Worm (Caenorhabditis elegans) whole organism, young adult: ENCODE data around the gene paqr-1.

Experiments
- K12H6.12 ChIP-seq: fragments of 200-800 bp; sonication (Bioruptor generic); optimal IDR thresholded peaks from 2 replicates; lab custom pipeline; 2018; ENCODE audit warnings: mild to moderate bottlenecking, missing genetic modification characterization, missing compliant biosample characterization
- T26A5.8 ChIP-seq: sonication (generic microtip); optimal IDR thresholded peaks from 2 replicates; lab custom pipeline; 2016; ENCODE audit warnings: missing genetic modification characterization, missing compliant biosample characterization
- Y67H2A.10 ChIP-seq: fragments of 200-800 bp; sonication (Bioruptor generic); conservative IDR thresholded peaks from 2 replicates; pipeline ENCODE4 v1.3.6; 2022; ENCODE audit warnings: missing genetic modification reagents, missing genetic modification characterization, missing compliant biosample characterization
- ZK185.1 ChIP-seq: sonication (generic microtip); optimal IDR thresholded peaks from 2 replicates; lab custom pipeline; 2016; ENCODE audit warnings: mild to moderate bottlenecking, missing genetic modification characterization, missing compliant biosample characterization; ENCODE audit not compliant: poor library complexity, severe bottlenecking
- ccch-3 ChIP-seq: fragments of 200-800 bp; sonication (Bioruptor generic); optimal IDR thresholded peaks from 2 replicates; lab custom pipeline; 2018; ENCODE audit warnings: mild to moderate bottlenecking, missing genetic modification characterization, missing compliant biosample characterization
- cebp-1 ChIP-seq, 2 experiments: fragments of 200-800 bp in 1 of 2; sonication (Bioruptor generic) in 1 of 2; sonication (generic microtip) in 1 of 2; IDR thresholded peaks in 1 of 2; optimal IDR thresholded peaks in 1 of 2; 2 replicates each; pipeline versions ENCODE4 v1.3.6 to Lab custom; 2017 to 2022; ENCODE audit warnings: missing compliant biosample characterization in 2 of 2, missing genetic modification characterization in 2 of 2, mild to moderate bottlenecking in 1 of 2, missing genetic modification reagents in 1 of 2, moderate library complexity in 1 of 2
- egl-44 ChIP-seq: fragments of 200-800 bp; sonication (Bioruptor generic); IDR thresholded peaks from 2 replicates; pipeline ENCODE4 v1.3.6; 2022; ENCODE audit warnings: missing genetic modification reagents, missing genetic modification characterization, missing compliant biosample characterization
- let-526 ChIP-seq: fragments of 200-800 bp; sonication (Bioruptor generic); IDR thresholded peaks from 2 replicates; pipeline ENCODE4 v1.3.6; 2022; ENCODE audit warnings: missing genetic modification reagents, missing genetic modification characterization, missing compliant biosample characterization
- madf-3 ChIP-seq: fragments of 200-800 bp; sonication (Bioruptor generic); IDR thresholded peaks from 2 replicates; pipeline ENCODE4 v1.3.6; 2022; ENCODE audit warnings: missing genetic modification reagents, missing genetic modification characterization, missing compliant biosample characterization
- nfya-1 ChIP-seq: sonication (generic microtip); optimal IDR thresholded peaks from 2 replicates; lab custom pipeline; 2017; ENCODE audit warnings: antibody characterized with exemption, missing compliant biosample characterization, missing genetic modification characterization, borderline replicate concordance; ENCODE audit not compliant: insufficient read depth
- rcor-1 ChIP-seq: fragments of 200-800 bp; sonication (Bioruptor generic); IDR thresholded peaks from 2 replicates; pipeline ENCODE4 v1.3.6; 2022; ENCODE audit warnings: missing genetic modification reagents, missing genetic modification characterization, missing compliant biosample characterization
- snpc-4 ChIP-seq, 5 experiments: fragments of 150-350 bp in 1 of 5; sonication (generic microtip) in 4 of 5; optimal IDR thresholded peaks; 2 replicates each; lab custom pipeline; 2014 to 2018; ENCODE audit warnings: missing genetic modification characterization in 5 of 5, missing biosample characterization in 3 of 5, antibody characterized with exemption in 2 of 5, mild to moderate bottlenecking in 2 of 5, missing compliant biosample characterization in 2 of 5, missing genotype in 2 of 5, moderate library complexity in 2 of 5, missing genetic modification reagents in 1 of 5
- ztf-28 ChIP-seq: fragments of 200-800 bp; sonication (Bioruptor generic); IDR thresholded peaks from 2 replicates; pipeline ENCODE4 v1.3.6; 2022; ENCODE audit warnings: missing genetic modification reagents, missing genetic modification characterization, missing compliant biosample characterization

ce11 chrIV:6523773-6524172 is 31.5 kb downstream of the paqr-1 start:
- TF ChIP-seq ZK185.1 (tag; lab: Kevin White, UChicago) (no peak), egl-44 (no peak), T26A5.8 (tag; lab: Kevin White, UChicago) (no peak), ccch-3 (GFP tag; lab: Kevin White, UChicago) (no peak), let-526 (GFP tag; lab: Robert Waterston, UW) (no peak), madf-3 (GFP tag; lab: Robert Waterston, UW) (no peak), ztf-28 (no peak), snpc-4 (GFP tag; optimal IDR thresholded peaks at IDR 0.05; lab: Kevin White, UChicago) (no peak), snpc-4 (tag; optimal IDR thresholded peaks at IDR 0.05; lab: Kevin White, UChicago) (no peak), Y67H2A.10 (GFP tag; lab: Robert Waterston, UW) (no peak), nfya-1 (tag; lab: Kevin White, UChicago) (no peak), rcor-1 (no peak), K12H6.12 (no peak), cebp-1 (GFP tag; IDR thresholded peaks at IDR 0.05; lab: Robert Waterston, UW) (no peak), cebp-1 (tag; optimal IDR thresholded peaks at IDR 0.05; lab: Kevin White, UChicago) (no peak)
